Fruit fly (Drosophila melanogaster) whole organism: ENCODE measurements around the gene Phae2.

Experiments
- CG8478 ChIP-seq: fragments of >200 bp; optimal IDR thresholded peaks from 2 replicates; lab custom pipeline; 2018; ENCODE audit warnings: inconsistent platforms
- Dll ChIP-seq: fragments of >200 bp; optimal IDR thresholded peaks from 2 replicates; lab custom pipeline; 2017
- EcR ChIP-seq, 2 experiments: fragments of >200 bp; optimal IDR thresholded peaks; 2 replicates each; lab custom pipeline; 2017; ENCODE audit warnings: missing biosample characterization in 2 of 2, missing genetic modification characterization in 2 of 2, missing genetic modification reagents in 2 of 2
- pan ChIP-seq: fragments of >200 bp; optimal IDR thresholded peaks from 2 replicates; lab custom pipeline; 2017
- psq ChIP-seq: fragments of >200 bp; optimal IDR thresholded peaks from 2 replicates; lab custom pipeline; 2017
- usp ChIP-seq: fragments of >200 bp; optimal IDR thresholded peaks from 2 replicates; lab custom pipeline; 2017; ENCODE audit warnings: missing biosample characterization, missing genetic modification characterization, mixed read lengths

DNA sequence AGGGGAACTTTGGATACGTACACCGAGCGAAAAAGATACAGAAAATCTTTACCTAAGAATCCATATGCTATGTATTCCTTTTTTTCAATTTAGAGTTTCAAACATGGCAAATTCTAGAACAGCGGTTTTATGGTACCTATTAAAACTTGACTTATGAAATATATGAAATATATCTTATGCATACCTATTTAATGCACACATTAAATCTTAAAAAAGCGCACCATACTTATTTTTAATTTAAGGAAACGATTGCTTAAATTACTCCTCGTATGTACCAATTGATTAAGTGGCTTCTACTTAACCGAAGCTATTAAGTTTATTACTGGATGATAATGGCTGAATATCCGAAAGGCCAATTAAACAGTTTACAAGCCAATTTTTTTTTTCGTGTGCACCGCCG, 9.1 kb downstream of the Phae2 start:
- no peak for TF ChIP-seq usp (GFP tag; lab: Kevin White, UChicago)
- TF ChIP-seq psq (lab: Kevin White, UChicago), result no peak
- TF ChIP-seq EcR (GFP tag; optimal IDR thresholded peaks at IDR 0.05; lab: Kevin White, UChicago), result no peak
- no peak for TF ChIP-seq pan (lab: Kevin White, UChicago)
- no peak for TF ChIP-seq Dll (lab: Kevin White, UChicago)
- no peak for TF ChIP-seq CG8478 (lab: Kevin White, UChicago)
